Worm (Caenorhabditis elegans): ENCODE measurements around the gene egl-23.

- TF ChIP-seq K11D2.4 (GFP tag; IDR thresholded peaks at IDR 0.05) (peak; percentile 62; the same call in 1 of the 2 replicates), nhr-179 (tag; optimal IDR thresholded peaks at IDR 0.05) (no peak), repo-1 (tag; optimal IDR thresholded peaks at IDR 0.05) (no peak)
Measured at ce11 chrIV:14032620-14033501, 44.0 kb downstream of the egl-23 start.
